Fruit fly (Drosophila melanogaster): Measurements from ENCODE around the gene Rhau.

Gene Rhau

DNA sequence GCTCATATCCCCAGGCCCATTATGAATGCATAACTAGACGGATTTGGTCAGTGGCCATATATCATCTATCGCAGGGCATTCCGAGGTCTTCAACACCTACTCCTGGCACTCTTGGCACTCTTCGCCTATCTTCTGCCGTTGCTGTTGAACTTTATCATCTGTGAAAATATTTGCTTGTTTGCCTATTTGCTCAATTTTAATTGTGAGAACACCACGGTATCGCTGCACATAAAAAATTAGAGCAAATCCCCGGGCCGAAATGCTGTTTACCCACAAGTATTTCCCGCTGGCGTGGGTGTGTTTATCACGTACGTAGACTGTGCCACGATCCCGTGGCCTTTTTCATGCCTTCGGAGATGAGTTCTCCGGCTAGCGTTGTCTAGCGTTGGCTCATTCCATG is 23.0 kb upstream of the Rhau start (continued):
- TF ChIP-seq CG11695 (GFP tag; IDR thresholded peaks at IDR 0.05) (no peak), run (tag; optimal IDR thresholded peaks at IDR 0.05) (peak; percentile 11), CG31224 (GFP tag; IDR thresholded peaks at IDR 0.05) (no peak), CG10959 (GFP tag; IDR thresholded peaks at IDR 0.05) (peak; percentile 45; the same call in 1 of the 2 replicates), slp2 (GFP tag; optimal IDR thresholded peaks at IDR 0.05) (peak; percentile 15), lbe (GFP tag; optimal IDR thresholded peaks at IDR 0.05) (peak; percentile 14), p53 (GFP tag; optimal IDR thresholded peaks at IDR 0.05) (peak; percentile 31), CG31365 (tag; optimal IDR thresholded peaks at IDR 0.05) (peak; percentile 58), org-1 (GFP tag; optimal IDR thresholded peaks at IDR 0.05) (peak; percentile 80), CG8765 (GFP tag; IDR thresholded peaks at IDR 0.05) (no peak), CG3407 (GFP tag; optimal IDR thresholded peaks at IDR 0.05) (peak; percentile 78), CG2202 (tag; optimal IDR thresholded peaks at IDR 0.05) (peak; percentile 67), CG1792 (GFP tag; optimal IDR thresholded peaks at IDR 0.05) (peak; percentile 59), CG13894 (tag; optimal IDR thresholded peaks at IDR 0.05) (peak; percentile 37), CG31388 (GFP tag; optimal IDR thresholded peaks at IDR 0.05) (no peak), Hmx (GFP tag; optimal IDR thresholded peaks at IDR 0.05) (no peak), fu2 (GFP tag; optimal IDR thresholded peaks at IDR 0.05) (no peak), CG15601 (tag; optimal IDR thresholded peaks at IDR 0.05) (peak; percentile 68), Six4 (GFP tag; optimal IDR thresholded peaks at IDR 0.05) (peak; percentile 29), CG2120 (GFP tag; optimal IDR thresholded peaks at IDR 0.05) (peak; percentile 12), CG4617 (GFP tag; optimal IDR thresholded peaks at IDR 0.05; ENCODE audit: borderline replicate concordance) (no peak), B-H2 (GFP tag; optimal IDR thresholded peaks at IDR 0.05) (peak; percentile 16), so (GFP tag; IDR thresholded peaks at IDR 0.05) (0 out of 3 replicates have a peak, but pooled peaks have one; percentile 30), Opbp (GFP tag; IDR thresholded peaks at IDR 0.05; ENCODE audit: partially characterized antibody) (no peak), Fer3 (tag; optimal IDR thresholded peaks at IDR 0.05) (peak; percentile 57), jumu (GFP tag; optimal IDR thresholded peaks at IDR 0.05) (peak; percentile 51), Taf1 (GFP tag; IDR thresholded peaks at IDR 0.05) (no peak), CG34422 (GFP tag; IDR thresholded peaks at IDR 0.05) (no peak), Eip74EF (GFP tag; optimal IDR thresholded peaks at IDR 0.05) (peak in 1 of 2 experiments; percentile 2), disco-r (GFP tag; optimal IDR thresholded peaks at IDR 0.05) (peak; percentile 66), CG6854 (GFP tag; optimal IDR thresholded peaks at IDR 0.05) (peak; percentile 17), CG9876 (GFP tag; optimal IDR thresholded peaks at IDR 0.05) (no peak), z (GFP tag; IDR thresholded peaks at IDR 0.05) (no peak), fru (optimal IDR thresholded peaks at IDR 0.05) (no peak), dpn (GFP tag; optimal IDR thresholded peaks at IDR 0.05) (peak; percentile 7 to 46), CG30403 (GFP tag; optimal IDR thresholded peaks at IDR 0.05) (peak; percentile 34), CG13424 (tag; optimal IDR thresholded peaks at IDR 0.05) (peak; percentile 58), Awh (GFP tag; IDR thresholded peaks at IDR 0.05) (peak; percentile 62), row (GFP tag; IDR thresholded peaks at IDR 0.05) (peak; percentile 9; the same call in 1 of the 3 replicates), dimm (GFP tag; IDR thresholded peaks at IDR 0.05) (no peak), CG9727 (GFP tag; optimal IDR thresholded peaks at IDR 0.05) (peak; percentile 87), Chrac-16 (GFP tag; optimal IDR thresholded peaks at IDR 0.05) (no peak), CG14965 (GFP tag; optimal IDR thresholded peaks at IDR 0.05; ENCODE audit: borderline replicate concordance) (peak; percentile 59), CG4282 (GFP tag; optimal IDR thresholded peaks at IDR 0.05) (peak; percentile 3), NfI (GFP tag; optimal IDR thresholded peaks at IDR 0.05) (peak; percentile 35), Myb (GFP tag; optimal IDR thresholded peaks at IDR 0.05) (peak; percentile 4), Bdp1 (GFP tag; optimal IDR thresholded peaks at IDR 0.05) (peak; percentile 30), fd3F (GFP tag; optimal IDR thresholded peaks at IDR 0.05) (peak; percentile 56), lola (GFP tag; optimal IDR thresholded peaks at IDR 0.05) (peak in 1 of 3 experiments; percentile 53), phol (tag; optimal IDR thresholded peaks at IDR 0.05) (peak; percentile 0), NC2α (GFP tag; optimal IDR thresholded peaks at IDR 0.05) (peak; percentile 43)

All from whole organism, embryonic.